Fruit fly (Drosophila melanogaster): Measurements from ENCODE around the gene Cyp6d5.

The Cyp6d5 gene

dm6 chr3R:14067904-14068636, 39.0 kb downstream of the Cyp6d5 start:
- no peak for TF ChIP-seq Rel (GFP tag; optimal IDR thresholded peaks at IDR 0.05)
- peak; percentile 91 for TF ChIP-seq Rel (tag; optimal IDR thresholded peaks at IDR 0.05)
- TF ChIP-seq N (GFP tag; optimal IDR thresholded peaks at IDR 0.05): no peak
- TF ChIP-seq br (GFP tag; optimal IDR thresholded peaks at IDR 0.05): peak; percentile 4
- TF ChIP-seq h (GFP tag; optimal IDR thresholded peaks at IDR 0.05): peak; percentile 17
- TF ChIP-seq rgr (GFP tag; optimal IDR thresholded peaks at IDR 0.05): no peak

dm6 chr3R:14070096-14070495, 41.1 kb downstream of the Cyp6d5 start:
- TF ChIP-seq Mio (GFP tag; optimal IDR thresholded peaks at IDR 0.05): no peak
- TF ChIP-seq dsf (GFP tag; optimal IDR thresholded peaks at IDR 0.05; ENCODE audit: borderline replicate concordance): no peak
- TF ChIP-seq lola (GFP tag; optimal IDR thresholded peaks at IDR 0.05): no peak
- TF ChIP-seq brk (GFP tag; optimal IDR thresholded peaks at IDR 0.05): no peak
- no peak for TF ChIP-seq CG9705 (GFP tag; optimal IDR thresholded peaks at IDR 0.05)
- TF ChIP-seq ey (GFP tag; optimal IDR thresholded peaks at IDR 0.05): no peak
- no peak for TF ChIP-seq usp (GFP tag; optimal IDR thresholded peaks at IDR 0.05)
- TF ChIP-seq woc (GFP tag; optimal IDR thresholded peaks at IDR 0.05): no peak
- TF ChIP-seq CrebA (GFP tag; optimal IDR thresholded peaks at IDR 0.05; ENCODE audit: borderline replicate concordance): no peak
- TF ChIP-seq Hr78 (GFP tag; optimal IDR thresholded peaks at IDR 0.05): no peak
- no peak for TF ChIP-seq h (GFP tag; optimal IDR thresholded peaks at IDR 0.05)
- TF ChIP-seq Dif (GFP tag; optimal IDR thresholded peaks at IDR 0.05; ENCODE audit: partially characterized antibody): no peak
- TF ChIP-seq Jra (GFP tag; optimal IDR thresholded peaks at IDR 0.05): no peak
- TF ChIP-seq HLH106 (tag; optimal IDR thresholded peaks at IDR 0.05): no peak
- no peak for TF ChIP-seq fru (GFP tag; optimal IDR thresholded peaks at IDR 0.05)
- TF ChIP-seq jim (GFP tag; optimal IDR thresholded peaks at IDR 0.05): no peak

dm6 chr3R:14070664-14071063, 41.6 kb downstream of the Cyp6d5 start:
- TF ChIP-seq rgr (GFP tag; optimal IDR thresholded peaks at IDR 0.05) (peak; percentile 19), OdsH (GFP tag; optimal IDR thresholded peaks at IDR 0.05) (peak; percentile 21), usp (GFP tag; optimal IDR thresholded peaks at IDR 0.05) (no peak), N (GFP tag; optimal IDR thresholded peaks at IDR 0.05) (no peak), Rel (GFP tag; optimal IDR thresholded peaks at IDR 0.05) (no peak), Rel (tag; optimal IDR thresholded peaks at IDR 0.05) (no peak), CG32264 (GFP tag; optimal IDR thresholded peaks at IDR 0.05) (no peak), foxo (GFP tag; optimal IDR thresholded peaks at IDR 0.05) (peak in 1 of 2 experiments; percentile 11), HLH106 (tag; optimal IDR thresholded peaks at IDR 0.05) (no peak), dsf (GFP tag; optimal IDR thresholded peaks at IDR 0.05; ENCODE audit: borderline replicate concordance) (no peak), dmrt93B (GFP tag; optimal IDR thresholded peaks at IDR 0.05) (peak; percentile 1), psq (GFP tag; optimal IDR thresholded peaks at IDR 0.05) (no peak)

- peak in 1 of 2 experiments; percentile 21 for TF ChIP-seq foxo (GFP tag; optimal IDR thresholded peaks at IDR 0.05)
- TF ChIP-seq HLH106 (tag; optimal IDR thresholded peaks at IDR 0.05): peak; percentile 18
- peak; percentile 39 for TF ChIP-seq fru (GFP tag; optimal IDR thresholded peaks at IDR 0.05)
- TF ChIP-seq psq (GFP tag; optimal IDR thresholded peaks at IDR 0.05): peak; percentile 1
- peak; percentile 28 for TF ChIP-seq h (GFP tag; optimal IDR thresholded peaks at IDR 0.05)
- TF ChIP-seq CrebA (GFP tag; optimal IDR thresholded peaks at IDR 0.05; ENCODE audit: borderline replicate concordance): no peak
- no peak for TF ChIP-seq Myc (optimal IDR thresholded peaks at IDR 0.05)
- TF ChIP-seq brk (GFP tag; optimal IDR thresholded peaks at IDR 0.05): no peak
Measured at dm6 chr3R:14077026-14077425, 48.0 kb downstream of the Cyp6d5 start.

Data from whole organism, wandering third instar larva.